Worm (Caenorhabditis elegans): ENCODE results near the gene C54F6.5.
"Not testable (repeated sequence)": the region's sequence is repeated elsewhere in the genome, so short reads cannot be mapped to it uniquely, and the experiment has no call there.

- not testable (repeated sequence) for TF ChIP-seq ama-1 (optimal IDR thresholded peaks at IDR 0.05); tra-4 (tag; optimal IDR thresholded peaks at IDR 0.05); hmbx-1 (tag; optimal IDR thresholded peaks at IDR 0.05); ceh-13 (GFP tag; optimal IDR thresholded peaks at IDR 0.05); ceh-36 (tag; optimal IDR thresholded peaks at IDR 0.05); hmg-4 (GFP tag; optimal IDR thresholded peaks at IDR 0.05); ets-7 (tag; optimal IDR thresholded peaks at IDR 0.05); tbx-37 (GFP tag; conservative IDR thresholded peaks at IDR 0.05); B0310.2 (tag; optimal IDR thresholded peaks at IDR 0.05); F13C5.2 (tag; optimal IDR thresholded peaks at IDR 0.05)
- TF ChIP-seq scrt-1 (GFP tag; IDR thresholded peaks at IDR 0.05) (peak; percentile 70; the same call in 1 of the 2 replicates), pes-1 (GFP tag; IDR thresholded peaks at IDR 0.05) (peak; percentile 76), flt-1 (GFP tag; IDR thresholded peaks at IDR 0.05) (peak; percentile 56; the same call in 1 of the 2 replicates), tbx-11 (GFP tag; IDR thresholded peaks at IDR 0.05) (peak; percentile 70)
Measured at ce11 chrV:7548499-7548898, 19.6 kb downstream of the C54F6.5 start.
